Fruit fly (Drosophila melanogaster) whole organism, embryonic: ENCODE data around the gene MsrA.

Experiments
- Adf1 ChIP-seq: fragments of 200-800 bp; sonication (Bioruptor generic); IDR thresholded peaks from 2 replicates; pipeline ENCODE4 v1.3.6; 2022; ENCODE audit warnings: missing biosample characterization, missing genetic modification characterization
- CG10366 ChIP-seq: fragments of 200-800 bp; sonication (Bioruptor generic); IDR thresholded peaks from 2 replicates; pipeline ENCODE4 v1.3.6; 2022; ENCODE audit warnings: missing biosample characterization, missing genetic modification characterization
- CG11560 ChIP-seq: fragments of 200-800 bp; sonication (Bioruptor generic); IDR thresholded peaks from 3 replicates; pipeline ENCODE4 v1.3.6; 2022; ENCODE audit warnings: missing biosample characterization, missing genetic modification characterization
- Fer3 ChIP-seq: fragments of 200-800 bp; sonication (Bioruptor generic); optimal IDR thresholded peaks from 2 replicates; lab custom pipeline; 2018; ENCODE audit warnings: missing biosample characterization, mild to moderate bottlenecking, missing genetic modification characterization, moderate library complexity
- Hmx ChIP-seq: fragments of 200-800 bp; sonication (Bioruptor generic); optimal IDR thresholded peaks from 2 replicates; lab custom pipeline; 2016; ENCODE audit warnings: missing biosample characterization, missing genetic modification characterization
- bab2 ChIP-seq: fragments of 200-800 bp; sonication (Bioruptor generic); optimal IDR thresholded peaks from 2 replicates; lab custom pipeline; 2016; ENCODE audit warnings: missing biosample characterization, missing genetic modification characterization
- br ChIP-seq: fragments of >200 bp; optimal IDR thresholded peaks from 2 replicates; lab custom pipeline; 2017
- gt ChIP-seq: fragments of 200-800 bp; sonication (Bioruptor generic); IDR thresholded peaks from 2 replicates; pipeline ENCODE4 v1.3.6; 2022; ENCODE audit warnings: missing biosample characterization, missing genetic modification characterization
- jing ChIP-seq: fragments of 200-800 bp; sonication (Bioruptor generic); optimal IDR thresholded peaks from 2 replicates; lab custom pipeline; 2018; ENCODE audit warnings: missing biosample characterization, mild to moderate bottlenecking, missing genetic modification characterization
- pan ChIP-seq, 4 experiments: fragments of >200 bp in 3 of 4; fragments of 200-800 bp in 1 of 4; sonication (Bioruptor generic) in 1 of 4; optimal IDR thresholded peaks in 3 of 4; IDR thresholded peaks in 1 of 4; 2 replicates each; pipeline versions ENCODE4 v1.3.6 to Lab custom; 2017 to 2022; ENCODE audit warnings: missing biosample characterization in 2 of 4, missing genetic modification characterization in 2 of 4, mixed read lengths in 1 of 4
- pho ChIP-seq: fragments of 200-800 bp; sonication (Bioruptor generic); optimal IDR thresholded peaks from 2 replicates; lab custom pipeline; 2016; ENCODE audit warnings: missing biosample characterization, missing genetic modification characterization

dm6 chr3L:15536550-15536949 lies 25.7 kb downstream of the MsrA start:
- TF ChIP-seq Hmx (GFP tag; lab: Kevin White, UChicago) = no peak
- no peak for TF ChIP-seq jing (GFP tag; lab: Kevin White, UChicago)
- no peak for TF ChIP-seq pan (optimal IDR thresholded peaks at IDR 0.05; lab: Kevin White, UChicago)
- TF ChIP-seq pan (GFP tag; optimal IDR thresholded peaks at IDR 0.05 in 1 of 2, IDR thresholded peaks at IDR 0.05 in 1 of 2) = no peak
- TF ChIP-seq Fer3 (tag; lab: Kevin White, UChicago) = no peak
- no peak for TF ChIP-seq CG11560 (tag; lab: Robert Waterston, UW)
- no peak for TF ChIP-seq CG10366 (GFP tag; lab: Robert Waterston, UW)
- no peak for TF ChIP-seq Adf1 (GFP tag; lab: Robert Waterston, UW)
- TF ChIP-seq bab2 = no peak
- TF ChIP-seq br (lab: Kevin White, UChicago) = no peak
- TF ChIP-seq pho (GFP tag; lab: Kevin White, UChicago) = no peak
- TF ChIP-seq gt (GFP tag; lab: Robert Waterston, UW) = no peak
